Worm (Caenorhabditis elegans) whole organism, early embryonic: ENCODE results near the gene ddn-1.

ENCODE experiments used
- aly-1 ChIP-seq: sonication (generic microtip); optimal IDR thresholded peaks from 2 replicates; lab custom pipeline; 2016; ENCODE audit warnings: missing genetic modification characterization, missing compliant biosample characterization
- ama-1 ChIP-seq: fragments of 150-350 bp; optimal IDR thresholded peaks from 2 replicates; lab custom pipeline; 2014
- ceh-13 ChIP-seq: fragments of 200-800 bp; sonication (Bioruptor generic); optimal IDR thresholded peaks from 2 replicates; lab custom pipeline; 2018; ENCODE audit warnings: mild to moderate bottlenecking, missing genetic modification characterization, missing compliant biosample characterization
- hnd-1 ChIP-seq: sonication (generic microtip); optimal IDR thresholded peaks from 2 replicates; lab custom pipeline; 2016; ENCODE audit warnings: missing genetic modification characterization, missing compliant biosample characterization
- sea-1 ChIP-seq: fragments of 200-800 bp; sonication (Bioruptor generic); conservative IDR thresholded peaks from 2 replicates; pipeline ENCODE4 v1.3.6; 2022; ENCODE audit warnings: missing genetic modification characterization, missing compliant biosample characterization
- tra-4 ChIP-seq: sonication (generic microtip); optimal IDR thresholded peaks from 2 replicates; lab custom pipeline; 2017; ENCODE audit warnings: missing genetic modification characterization, missing compliant biosample characterization

DNA sequence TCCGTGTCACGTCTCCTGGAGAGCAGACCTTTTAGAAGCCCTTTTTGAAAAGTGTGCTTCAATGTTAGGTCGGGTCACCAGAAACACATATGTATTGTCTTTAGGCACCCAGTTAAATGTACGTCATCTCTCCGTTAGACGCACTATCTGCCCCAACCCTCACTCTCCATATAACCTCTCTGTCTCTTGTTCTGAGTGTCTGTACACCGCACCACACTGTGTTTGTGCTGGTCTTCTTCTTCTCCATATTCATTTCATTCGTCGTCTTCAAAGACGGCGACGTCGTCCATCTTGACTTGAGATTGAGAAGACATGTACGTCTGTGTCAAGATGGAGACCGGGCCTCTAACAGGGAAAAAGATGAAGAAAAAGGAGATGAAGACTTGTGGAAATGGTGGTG, 21.8 kb upstream of the ddn-1 start:
- TF ChIP-seq aly-1 (no peak), tra-4 (tag; lab: Kevin White, UChicago) (no peak), ceh-13 (GFP tag; lab: Kevin White, UChicago) (no peak), sea-1 (GFP tag; lab: Robert Waterston, UW) (no peak), ama-1 (lab: Kevin White, UChicago) (no peak), hnd-1 (tag; lab: Kevin White, UChicago) (no peak)
